Fruit fly (Drosophila melanogaster) whole organism, pupa: ENCODE results near the gene Irc.

Experiments used
- CG10348 ChIP-seq: fragments of 200-800 bp; sonication (Bioruptor generic); IDR thresholded peaks from 2 replicates; pipeline ENCODE4 v1.3.6; 2022; ENCODE audit warnings: missing biosample characterization, missing genetic modification characterization
- CG12605 ChIP-seq: fragments of 200-800 bp; sonication (Bioruptor generic); IDR thresholded peaks from 2 replicates; pipeline ENCODE4 v1.3.6; 2022; ENCODE audit warnings: missing biosample characterization, missing genetic modification characterization
- CG13204 ChIP-seq: fragments of 200-800 bp; sonication (Bioruptor generic); optimal IDR thresholded peaks from 2 replicates; lab custom pipeline; 2018; ENCODE audit warnings: missing biosample characterization, mild to moderate bottlenecking, missing genetic modification characterization, moderate library complexity
- CG14655 ChIP-seq: fragments of 200-800 bp; sonication (Bioruptor generic); optimal IDR thresholded peaks from 3 replicates; lab custom pipeline; 2017; ENCODE audit warnings: mild to moderate bottlenecking, missing biosample characterization, missing genetic modification reagents, missing genetic modification characterization
- CG15710 ChIP-seq: fragments of 200-800 bp; sonication (Bioruptor generic); optimal IDR thresholded peaks from 2 replicates; lab custom pipeline; 2018; ENCODE audit warnings: missing biosample characterization, mild to moderate bottlenecking, missing genetic modification characterization, moderate library complexity
- CG17806 ChIP-seq: fragments of 200-800 bp; sonication (Bioruptor generic); optimal IDR thresholded peaks from 2 replicates; lab custom pipeline; 2018; ENCODE audit warnings: missing biosample characterization, mild to moderate bottlenecking, missing genetic modification characterization, moderate library complexity
- CG32121 ChIP-seq: fragments of 200-800 bp; sonication (Bioruptor generic); IDR thresholded peaks from 2 replicates; pipeline ENCODE4 v1.3.6; 2022; ENCODE audit warnings: missing biosample characterization, missing genetic modification characterization
- CG34367 ChIP-seq: fragments of 200-800 bp; sonication (Bioruptor generic); optimal IDR thresholded peaks from 2 replicates; lab custom pipeline; 2018; ENCODE audit warnings: missing biosample characterization, mild to moderate bottlenecking, missing genetic modification characterization
- CG4496 ChIP-seq: fragments of 200-800 bp; sonication (Bioruptor generic); IDR thresholded peaks from 3 replicates; pipeline ENCODE4 v1.3.6; 2022; ENCODE audit warnings: missing biosample characterization, missing genetic modification characterization
- CG8159 ChIP-seq: fragments of 200-800 bp; sonication (Bioruptor generic); optimal IDR thresholded peaks from 3 replicates; lab custom pipeline; 2018; ENCODE audit warnings: missing biosample characterization, mild to moderate bottlenecking, missing genetic modification characterization, moderate library complexity
- CG8301 ChIP-seq: fragments of 200-800 bp; sonication (Bioruptor generic); optimal IDR thresholded peaks from 2 replicates; lab custom pipeline; 2018; ENCODE audit warnings: missing biosample characterization, mild to moderate bottlenecking, missing genetic modification characterization
- CG9948 ChIP-seq: fragments of 200-800 bp; sonication (Bioruptor generic); optimal IDR thresholded peaks from 2 replicates; lab custom pipeline; 2018; ENCODE audit warnings: missing biosample characterization, mild to moderate bottlenecking, missing genetic modification characterization, moderate library complexity
- D1 ChIP-seq: fragments of 200-800 bp; sonication (Bioruptor generic); optimal IDR thresholded peaks from 2 replicates; lab custom pipeline; 2018; ENCODE audit warnings: missing biosample characterization, mild to moderate bottlenecking, missing genetic modification characterization, moderate library complexity
- EcR ChIP-seq: fragments of 200-800 bp; sonication (Bioruptor generic); optimal IDR thresholded peaks from 3 replicates; lab custom pipeline; 2019; ENCODE audit warnings: missing biosample characterization, missing genetic modification characterization, mild to moderate bottlenecking, moderate library complexity, missing genetic modification reagents
- Ets98B ChIP-seq: fragments of 200-800 bp; sonication (Bioruptor generic); IDR thresholded peaks from 2 replicates; pipeline ENCODE4 v1.3.6; 2022; ENCODE audit warnings: missing biosample characterization, missing genetic modification characterization
- Pif1A ChIP-seq: fragments of 200-800 bp; sonication (Bioruptor generic); optimal IDR thresholded peaks from 3 replicates; lab custom pipeline; 2016; ENCODE audit warnings: missing biosample characterization, missing genetic modification characterization
- Pif1B ChIP-seq: fragments of 200-800 bp; sonication (Bioruptor generic); optimal IDR thresholded peaks from 3 replicates; lab custom pipeline; 2016; ENCODE audit warnings: missing biosample characterization, missing genetic modification characterization
- Snoo ChIP-seq: fragments of 200-800 bp; sonication (Bioruptor generic); optimal IDR thresholded peaks from 3 replicates; lab custom pipeline; 2017; ENCODE audit warnings: missing biosample characterization, mild to moderate bottlenecking, missing genetic modification characterization, inconsistent platforms
- fd96Ca ChIP-seq: fragments of 200-800 bp; sonication (Bioruptor generic); IDR thresholded peaks from 3 replicates; pipeline ENCODE4 v1.3.6; 2022; ENCODE audit warnings: missing biosample characterization, missing genetic modification characterization
- gl ChIP-seq: fragments of 200-800 bp; sonication (Bioruptor generic); optimal IDR thresholded peaks from 2 replicates; lab custom pipeline; 2018; ENCODE audit warnings: missing biosample characterization, mild to moderate bottlenecking, missing genetic modification characterization
- rn ChIP-seq: fragments of 200-800 bp; sonication (Bioruptor generic); IDR thresholded peaks from 2 replicates; pipeline ENCODE4 v1.3.6; 2022; ENCODE audit warnings: missing biosample characterization, missing genetic modification characterization

Irc gene

DNA sequence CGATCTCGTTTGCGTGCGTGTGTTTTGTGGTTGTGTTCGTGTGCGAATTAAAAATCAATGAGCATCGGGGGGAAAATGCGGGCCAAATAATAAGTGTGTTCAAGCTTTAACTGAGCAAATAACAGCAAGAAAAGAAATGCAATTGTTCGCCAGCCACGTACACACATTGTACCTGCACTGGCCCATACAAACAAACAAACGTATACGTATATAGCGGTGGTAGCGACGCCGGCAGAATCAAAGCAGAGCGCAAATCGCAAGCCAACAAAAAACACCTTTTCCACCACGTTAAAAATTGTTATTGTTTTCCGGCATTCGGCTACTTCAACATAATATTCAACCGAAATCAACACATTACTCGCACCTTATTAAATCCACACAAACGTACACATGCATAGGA is 51.9 kb downstream of the Irc start:
- TF ChIP-seq CG10348: no peak
- no peak for TF ChIP-seq Pif1B
- TF ChIP-seq CG8301: no peak
- no peak for TF ChIP-seq Snoo (tag; lab: Kevin White, UChicago)
- TF ChIP-seq Pif1A (GFP tag; lab: Kevin White, UChicago): no peak
- no peak for TF ChIP-seq fd96Ca (GFP tag; lab: Robert Waterston, UW)
- TF ChIP-seq gl (tag; lab: Kevin White, UChicago): no peak
- TF ChIP-seq, all 21 proteins: peak for 0

DNA sequence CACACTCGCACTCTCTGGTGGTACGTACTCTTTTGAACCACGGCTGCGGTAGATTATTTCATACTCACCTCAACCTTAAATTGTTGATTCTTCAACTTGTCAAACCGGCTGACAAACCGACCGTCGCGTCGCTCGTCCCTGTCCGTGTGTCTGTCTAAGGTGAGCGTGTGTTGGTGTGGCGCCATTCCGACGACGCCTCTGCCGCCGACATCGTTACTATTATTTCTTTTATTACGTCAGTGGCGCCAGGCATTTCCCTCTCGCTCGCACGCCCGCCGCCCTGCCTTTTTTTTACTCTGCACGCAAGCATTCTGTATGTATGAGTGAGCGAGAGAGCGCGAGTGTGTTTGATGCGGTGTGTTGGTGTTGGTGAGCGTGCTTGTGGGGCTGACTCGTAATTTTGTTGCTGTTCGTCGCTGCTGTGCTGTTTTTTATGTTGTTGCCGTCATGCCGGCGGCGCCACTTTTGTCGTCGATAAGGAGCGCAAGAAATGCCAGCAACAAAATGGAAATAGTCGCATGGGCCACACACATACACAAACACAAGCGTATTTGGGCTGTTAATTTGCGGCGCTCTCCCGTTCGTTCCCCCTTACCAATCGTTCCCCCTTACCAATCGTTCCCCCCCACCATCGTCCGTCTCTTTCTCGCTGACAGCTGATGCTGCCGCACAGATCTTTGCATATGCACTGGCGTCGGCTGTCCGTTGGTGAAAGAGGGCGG is 53.7 kb downstream of the Irc start:
- TF ChIP-seq CG4496 (GFP tag; lab: Robert Waterston, UW): peak; percentile 74
- peak; percentile 18 for TF ChIP-seq CG8159
- peak; percentile 85 for TF ChIP-seq EcR (GFP tag; lab: Kevin White, UChicago)
- peak; percentile 51 for TF ChIP-seq CG15710 (tag; lab: Kevin White, UChicago)
- peak; percentile 46; the same call in 1 of the 2 replicates for TF ChIP-seq rn (GFP tag; lab: Robert Waterston, UW)
- no peak for TF ChIP-seq CG17806 (tag; lab: Kevin White, UChicago)
- TF ChIP-seq fd96Ca (GFP tag; lab: Robert Waterston, UW): no peak
- no peak for TF ChIP-seq CG9948 (tag; lab: Kevin White, UChicago)
- TF ChIP-seq CG12605 (GFP tag; lab: Robert Waterston, UW): peak; percentile 61
- peak; percentile 24 for TF ChIP-seq CG8301
- TF ChIP-seq Pif1B: peak; percentile 60
- TF ChIP-seq Snoo (tag; lab: Kevin White, UChicago): peak; percentile 63
- peak; percentile 99 for TF ChIP-seq CG13204 (GFP tag; lab: Kevin White, UChicago)
- peak; percentile 60 for TF ChIP-seq CG32121
- TF ChIP-seq CG14655 (GFP tag; lab: Kevin White, UChicago): peak; percentile 35
- peak; percentile 74; the same call in 1 of the 2 replicates for TF ChIP-seq Ets98B (GFP tag; lab: Robert Waterston, UW)
- TF ChIP-seq D1: peak; percentile 40
- peak; percentile 72 for TF ChIP-seq gl (tag; lab: Kevin White, UChicago)
- TF ChIP-seq Pif1A (GFP tag; lab: Kevin White, UChicago): peak; percentile 51
- TF ChIP-seq CG10348: no peak
- TF ChIP-seq CG34367 (tag; lab: Kevin White, UChicago): no peak
